Worm (Caenorhabditis elegans) whole organism, young adult: ENCODE results near the gene wrt-5.

Experiments
- F10E7.11 ChIP-seq: sonication (generic microtip); optimal IDR thresholded peaks from 2 replicates; lab custom pipeline; 2017; ENCODE audit warnings: mild to moderate bottlenecking, missing genetic modification characterization, moderate library complexity, missing compliant biosample characterization
- attf-6 ChIP-seq: fragments of 200-800 bp; sonication (Bioruptor generic); IDR thresholded peaks from 2 replicates; pipeline ENCODE4 v1.3.6; 2022; ENCODE audit warnings: missing genetic modification reagents, missing genetic modification characterization, missing compliant biosample characterization
- efl-1 ChIP-seq: fragments of 150-350 bp; optimal IDR thresholded peaks from 2 replicates; lab custom pipeline; 2014; ENCODE audit warnings: missing biosample characterization, missing genetic modification reagents, missing genetic modification characterization
- sea-2 ChIP-seq: fragments of 200-800 bp; sonication (Bioruptor generic); IDR thresholded peaks from 2 replicates; pipeline ENCODE4 v1.3.6; 2022; ENCODE audit warnings: missing genetic modification characterization, missing compliant biosample characterization
- snpc-4 ChIP-seq, 5 experiments: fragments of 150-350 bp in 1 of 5; sonication (generic microtip) in 4 of 5; optimal IDR thresholded peaks; 2 replicates each; lab custom pipeline; 2014 to 2018; ENCODE audit warnings: missing genetic modification characterization in 5 of 5, missing biosample characterization in 3 of 5, antibody characterized with exemption in 2 of 5, mild to moderate bottlenecking in 2 of 5, missing compliant biosample characterization in 2 of 5, missing genotype in 2 of 5, moderate library complexity in 2 of 5, missing genetic modification reagents in 1 of 5
- tbx-9 ChIP-seq: sonication (generic microtip); optimal IDR thresholded peaks from 2 replicates; lab custom pipeline; 2016; ENCODE audit warnings: borderline replicate concordance, missing genetic modification characterization, inconsistent platforms, missing compliant biosample characterization
- zim-3 ChIP-seq: sonication (generic microtip); optimal IDR thresholded peaks from 2 replicates; lab custom pipeline; 2017; ENCODE audit warnings: mild to moderate bottlenecking, missing genetic modification characterization, moderate library complexity, missing compliant biosample characterization

DNA sequence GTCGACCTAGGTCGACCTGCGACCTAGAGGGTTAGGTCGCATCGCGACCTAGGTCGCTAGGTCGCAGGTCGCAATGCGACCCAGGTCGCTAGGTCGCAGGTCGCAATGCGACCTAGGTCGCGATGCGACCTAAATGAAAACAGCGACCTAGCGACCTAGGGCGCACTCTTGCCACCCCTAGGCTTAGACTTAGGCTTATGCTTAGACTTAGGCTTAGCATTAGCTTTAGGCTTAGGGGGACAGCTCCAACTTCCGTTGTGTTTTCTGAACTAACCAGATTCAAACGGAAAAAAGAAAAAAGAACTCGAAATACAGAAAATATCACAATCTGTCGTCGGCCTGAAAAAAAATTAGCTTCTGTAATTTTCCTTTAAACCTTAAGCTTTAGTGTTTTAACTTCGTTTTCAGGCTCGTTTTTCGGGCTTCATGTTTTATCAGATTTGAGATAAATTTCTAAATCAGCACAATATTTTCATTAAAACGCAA is 37.1 kb downstream of the wrt-5 start:
- no peak for TF ChIP-seq sea-2 (GFP tag; lab: Robert Waterston, UW)
- TF ChIP-seq tbx-9: no peak
- no peak for TF ChIP-seq snpc-4 (GFP tag; optimal IDR thresholded peaks at IDR 0.05; lab: Kevin White, UChicago)
- no peak for TF ChIP-seq snpc-4 (tag; optimal IDR thresholded peaks at IDR 0.05; lab: Kevin White, UChicago)
- no peak for TF ChIP-seq F10E7.11 (tag; lab: Kevin White, UChicago)
- 0 out of 2 replicates have a peak, but pooled peaks have one; percentile 49 for TF ChIP-seq attf-6 (GFP tag; lab: Robert Waterston, UW)
- no peak for TF ChIP-seq efl-1 (GFP tag; lab: Kevin White, UChicago)
- TF ChIP-seq zim-3: no peak
